Fruit fly (Drosophila melanogaster) whole organism, prepupa: ENCODE measurements around the gene Rpn3.

Experiments used
- Blimp-1 ChIP-seq: fragments of 200-800 bp; sonication (Bioruptor generic); optimal IDR thresholded peaks from 3 replicates; lab custom pipeline; 2017; ENCODE audit warnings: missing biosample characterization, missing genetic modification characterization, mild to moderate bottlenecking, moderate library complexity, missing genetic modification reagents
- CG10631 ChIP-seq: fragments of 200-800 bp; sonication (Bioruptor generic); optimal IDR thresholded peaks from 2 replicates; lab custom pipeline; 2016; ENCODE audit warnings: missing biosample characterization, missing genetic modification characterization
- CG10669 ChIP-seq: fragments of 200-800 bp; sonication (Bioruptor generic); optimal IDR thresholded peaks from 3 replicates; lab custom pipeline; 2018; ENCODE audit warnings: missing biosample characterization, mild to moderate bottlenecking, missing genetic modification characterization, moderate library complexity
- CG11762 ChIP-seq: fragments of 200-800 bp; sonication (Bioruptor generic); optimal IDR thresholded peaks from 3 replicates; lab custom pipeline; 2016; ENCODE audit warnings: missing biosample characterization, missing genetic modification characterization; ENCODE audit not compliant: insufficient read depth
- CG1621 ChIP-seq: fragments of 200-800 bp; sonication (Bioruptor generic); optimal IDR thresholded peaks from 3 replicates; lab custom pipeline; 2018; ENCODE audit warnings: missing biosample characterization, mild to moderate bottlenecking, missing genetic modification characterization
- CG16779 ChIP-seq: fragments of 200-800 bp; sonication (Bioruptor generic); optimal IDR thresholded peaks from 3 replicates; lab custom pipeline; 2017; ENCODE audit warnings: missing biosample characterization, mild to moderate bottlenecking, missing genetic modification characterization
- CG31627 ChIP-seq: fragments of 200-800 bp; sonication (Bioruptor generic); optimal IDR thresholded peaks from 3 replicates; lab custom pipeline; 2016; ENCODE audit warnings: missing biosample characterization, missing genetic modification characterization
- CG32006 ChIP-seq: fragments of 200-800 bp; sonication (Bioruptor generic); optimal IDR thresholded peaks from 3 replicates; lab custom pipeline; 2017; ENCODE audit warnings: missing biosample characterization, mild to moderate bottlenecking, missing genetic modification characterization
- CG34406 ChIP-seq: fragments of 200-800 bp; sonication (Bioruptor generic); optimal IDR thresholded peaks from 3 replicates; lab custom pipeline; 2016; ENCODE audit warnings: missing biosample characterization, missing genetic modification characterization
- CG3919 ChIP-seq: fragments of 200-800 bp; sonication (Bioruptor generic); optimal IDR thresholded peaks from 3 replicates; lab custom pipeline; 2016; ENCODE audit warnings: missing biosample characterization, missing genetic modification characterization
- CG4318 ChIP-seq: fragments of 200-800 bp; sonication (Bioruptor generic); optimal IDR thresholded peaks from 3 replicates; lab custom pipeline; 2017; ENCODE audit warnings: missing biosample characterization, mild to moderate bottlenecking, missing genetic modification characterization
- CG6792 ChIP-seq: fragments of 200-800 bp; sonication (Bioruptor generic); optimal IDR thresholded peaks from 3 replicates; lab custom pipeline; 2016; ENCODE audit warnings: missing biosample characterization, missing genetic modification characterization
- CG6854 ChIP-seq: fragments of 200-800 bp; sonication (Bioruptor generic); optimal IDR thresholded peaks from 2 replicates; lab custom pipeline; 2017; ENCODE audit warnings: missing biosample characterization, mild to moderate bottlenecking, missing genetic modification characterization
- CG7368 ChIP-seq: fragments of 200-800 bp; sonication (Bioruptor generic); optimal IDR thresholded peaks from 3 replicates; lab custom pipeline; 2016; ENCODE audit warnings: missing biosample characterization, missing genetic modification characterization
- CG8119 ChIP-seq: fragments of 200-800 bp; sonication (Bioruptor generic); IDR thresholded peaks from 3 replicates; pipeline ENCODE4 v1.3.6; 2022; ENCODE audit warnings: missing biosample characterization, missing genetic modification characterization
- CG8319 ChIP-seq: fragments of 200-800 bp; sonication (Bioruptor generic); optimal IDR thresholded peaks from 3 replicates; lab custom pipeline; 2016; ENCODE audit warnings: missing biosample characterization, missing genetic modification characterization
- CG8632 ChIP-seq: fragments of 200-800 bp; sonication (Bioruptor generic); optimal IDR thresholded peaks from 3 replicates; lab custom pipeline; 2016; ENCODE audit warnings: missing biosample characterization, missing genetic modification characterization
- CG9139 ChIP-seq: fragments of 200-800 bp; sonication (Bioruptor generic); optimal IDR thresholded peaks from 3 replicates; lab custom pipeline; 2017; ENCODE audit warnings: missing biosample characterization, mild to moderate bottlenecking, missing genetic modification characterization
- Eip75B ChIP-seq: fragments of 200-800 bp; sonication (Bioruptor generic); optimal IDR thresholded peaks from 3 replicates; lab custom pipeline; 2016; ENCODE audit warnings: missing biosample characterization, missing genetic modification characterization
- Eip78C ChIP-seq: fragments of 200-800 bp; sonication (Bioruptor generic); peaks from one replicate; lab custom pipeline; 2016; ENCODE audit warnings: missing biosample characterization, missing genetic modification characterization
- Eip93F ChIP-seq: fragments of 200-800 bp; sonication (Bioruptor generic); optimal IDR thresholded peaks from 2 replicates; lab custom pipeline; 2016; ENCODE audit warnings: missing biosample characterization, mild to moderate bottlenecking, missing genetic modification characterization
- Ets21C ChIP-seq: fragments of 200-800 bp; sonication (Bioruptor generic); optimal IDR thresholded peaks from 3 replicates; lab custom pipeline; 2016; ENCODE audit warnings: missing biosample characterization, missing genetic modification characterization
- Ets96B ChIP-seq: fragments of 200-800 bp; optimal IDR thresholded peaks from 2 replicates; lab custom pipeline; 2019; ENCODE audit warnings: missing biosample characterization, mild to moderate bottlenecking, missing genetic modification characterization, moderate library complexity
- Gug ChIP-seq: fragments of 200-800 bp; sonication (Bioruptor generic); IDR thresholded peaks from 2 replicates; pipeline ENCODE4 v1.3.6; 2022; ENCODE audit warnings: missing biosample characterization, missing genetic modification characterization
- Hr38 ChIP-seq: sonication (Bioruptor generic); optimal IDR thresholded peaks from 2 replicates; lab custom pipeline; 2016; ENCODE audit warnings: missing biosample characterization, missing genetic modification characterization
- Lpt ChIP-seq: fragments of 200-800 bp; sonication (Bioruptor generic); optimal IDR thresholded peaks from 3 replicates; lab custom pipeline; 2016; ENCODE audit warnings: missing biosample characterization, missing genetic modification characterization
- Met ChIP-seq: fragments of 200-800 bp; sonication (Bioruptor generic); optimal IDR thresholded peaks from 3 replicates; lab custom pipeline; 2016; ENCODE audit warnings: missing biosample characterization, missing genetic modification characterization
- OdsH ChIP-seq: fragments of 200-800 bp; sonication (Bioruptor generic); optimal IDR thresholded peaks from 3 replicates; lab custom pipeline; 2016; ENCODE audit warnings: missing biosample characterization, missing genetic modification characterization
- Smox ChIP-seq: fragments of 200-800 bp; sonication (Bioruptor generic); optimal IDR thresholded peaks from 3 replicates; lab custom pipeline; 2016; ENCODE audit warnings: missing biosample characterization, missing genetic modification characterization
- Sox14 ChIP-seq: fragments of 200-800 bp; sonication (Bioruptor generic); optimal IDR thresholded peaks from 3 replicates; lab custom pipeline; 2016; ENCODE audit warnings: missing biosample characterization, missing genetic modification characterization
- Sox15 ChIP-seq: fragments of 200-800 bp; sonication (Bioruptor generic); optimal IDR thresholded peaks from 3 replicates; lab custom pipeline; 2016; ENCODE audit warnings: missing biosample characterization, missing genetic modification characterization
- acj6 ChIP-seq: fragments of 200-800 bp; sonication (Bioruptor generic); optimal IDR thresholded peaks from 3 replicates; lab custom pipeline; 2016; ENCODE audit warnings: missing biosample characterization, missing genetic modification characterization
- cyc ChIP-seq: fragments of 200-800 bp; sonication (Bioruptor generic); optimal IDR thresholded peaks from 3 replicates; lab custom pipeline; 2016; ENCODE audit warnings: missing biosample characterization, missing genetic modification characterization
- dac ChIP-seq: fragments of 200-800 bp; sonication (Bioruptor generic); optimal IDR thresholded peaks from 2 replicates; lab custom pipeline; 2017; ENCODE audit warnings: missing biosample characterization, mild to moderate bottlenecking, missing genetic modification characterization
- dsx ChIP-seq: fragments of 200-800 bp; optimal IDR thresholded peaks from 3 replicates; lab custom pipeline; 2019; ENCODE audit warnings: missing biosample characterization, mild to moderate bottlenecking, missing genetic modification characterization, moderate library complexity; ENCODE audit not compliant: poor library complexity, severe bottlenecking
- esn ChIP-seq: fragments of 200-800 bp; sonication (Bioruptor generic); optimal IDR thresholded peaks from 2 replicates; lab custom pipeline; 2016; ENCODE audit warnings: missing biosample characterization, mild to moderate bottlenecking, missing genetic modification characterization, moderate library complexity
- fd59A ChIP-seq: fragments of 200-800 bp; sonication (Bioruptor generic); optimal IDR thresholded peaks from 2 replicates; lab custom pipeline; 2017; ENCODE audit warnings: missing biosample characterization, mild to moderate bottlenecking, missing genetic modification characterization, missing genetic modification reagents
- fd85E ChIP-seq: fragments of 200-800 bp; sonication (Bioruptor generic); optimal IDR thresholded peaks from 3 replicates; lab custom pipeline; 2016; ENCODE audit warnings: missing biosample characterization, missing genetic modification characterization
- fkh ChIP-seq: fragments of 200-800 bp; sonication (Bioruptor generic); optimal IDR thresholded peaks from 3 replicates; lab custom pipeline; 2017; ENCODE audit warnings: missing biosample characterization, mild to moderate bottlenecking, missing genetic modification characterization, moderate library complexity
- lz ChIP-seq: fragments of 200-800 bp; sonication (Bioruptor generic); optimal IDR thresholded peaks from 3 replicates; lab custom pipeline; 2016; ENCODE audit warnings: missing biosample characterization, missing genetic modification characterization
- net ChIP-seq: fragments of 200-800 bp; sonication (Bioruptor generic); optimal IDR thresholded peaks from 3 replicates; lab custom pipeline; 2016; ENCODE audit warnings: missing biosample characterization, missing genetic modification characterization
- svp ChIP-seq: fragments of 200-800 bp; sonication (Bioruptor generic); peaks from one replicate; lab custom pipeline; 2016; ENCODE audit warnings: missing biosample characterization, missing genetic modification characterization
- topi ChIP-seq: fragments of 200-800 bp; sonication (Bioruptor generic); optimal IDR thresholded peaks from 3 replicates; lab custom pipeline; 2016; ENCODE audit warnings: missing biosample characterization, missing genetic modification characterization
- vri ChIP-seq: fragments of 200-800 bp; sonication (Bioruptor generic); optimal IDR thresholded peaks from 3 replicates; lab custom pipeline; 2016; ENCODE audit warnings: missing biosample characterization, mild to moderate bottlenecking, missing genetic modification characterization

The Rpn3 gene

DNA sequence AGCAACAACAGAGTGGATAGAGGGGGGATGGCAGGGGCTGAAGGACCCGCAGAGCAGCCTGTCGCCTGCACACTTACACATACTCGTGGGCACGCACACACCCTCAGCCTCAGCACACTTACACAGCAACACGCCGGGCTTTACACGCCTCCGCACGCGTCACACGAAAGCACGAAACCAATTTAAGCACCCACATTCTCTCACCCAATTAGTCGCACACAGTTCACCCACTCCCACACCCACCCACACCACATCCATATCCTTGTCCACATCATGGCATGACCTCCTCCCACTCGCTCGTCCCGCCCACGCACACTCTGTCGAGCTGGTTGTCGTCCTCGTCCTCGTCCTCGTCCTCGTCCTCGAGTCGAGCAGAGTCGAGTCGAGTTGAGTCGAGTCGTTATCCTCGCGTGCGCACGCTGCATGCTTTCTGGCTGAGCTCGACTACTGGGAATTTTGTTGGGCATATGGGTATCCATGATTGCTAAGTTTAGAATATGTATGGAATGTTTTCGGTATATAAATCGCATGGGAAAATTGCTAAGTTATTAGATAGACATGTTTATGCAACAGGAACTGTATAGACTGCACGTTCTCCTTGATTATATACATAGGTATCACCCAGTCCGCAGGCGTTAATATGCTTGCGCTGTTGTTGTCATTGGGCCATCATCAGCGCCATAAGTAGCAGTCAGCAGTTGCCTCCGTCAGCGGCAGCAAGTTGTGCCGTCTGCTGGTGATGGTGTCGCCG is 39.5 kb upstream of the Rpn3 start (continued):
- TF ChIP-seq Hr38 (GFP tag; lab: Kevin White, UChicago) (no peak), CG3919 (GFP tag; lab: Kevin White, UChicago) (peak; percentile 73), Lpt (peak; percentile 8), fd59A (GFP tag; lab: Kevin White, UChicago) (peak; percentile 60), CG4318 (GFP tag; lab: Kevin White, UChicago) (no peak), CG9139 (GFP tag; lab: Kevin White, UChicago) (peak; percentile 30), Blimp-1 (GFP tag; lab: Kevin White, UChicago) (no peak), dsx (peak; percentile 70), Sox14 (GFP tag; lab: Kevin White, UChicago) (peak; percentile 75)
- TF ChIP-seq, all 60 proteins: peak for 53

DNA sequence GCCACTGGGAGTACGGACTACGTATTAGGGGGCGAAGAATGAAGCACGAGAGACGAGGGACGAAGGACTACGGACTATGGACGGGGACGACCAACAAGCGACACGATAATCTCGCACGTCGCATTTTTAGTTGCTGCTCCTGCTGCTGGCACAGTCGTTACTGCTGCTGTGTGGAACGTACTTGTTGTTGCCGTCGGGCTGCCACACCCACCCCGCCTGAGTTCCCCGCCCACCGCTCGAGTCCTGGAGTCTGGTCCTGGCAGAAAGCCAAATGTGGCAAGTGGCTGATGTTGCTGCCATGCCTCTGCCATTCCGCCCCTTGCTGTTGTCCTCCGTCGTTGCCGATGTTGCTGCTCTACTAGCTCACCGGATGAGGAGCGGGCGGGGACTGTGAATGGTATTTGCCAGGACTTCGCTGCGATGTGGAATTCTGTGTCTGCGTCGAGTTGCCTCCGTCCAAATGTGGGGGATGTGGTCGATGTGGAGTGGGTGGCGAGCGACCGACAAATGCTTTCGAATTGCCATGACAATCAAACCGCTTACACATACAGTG is 38.7 kb upstream of the Rpn3 start:
- TF ChIP-seq CG8119 (GFP tag; lab: Robert Waterston, UW) = no peak
- peak; percentile 9 for TF ChIP-seq svp
- TF ChIP-seq Sox15 (GFP tag; lab: Kevin White, UChicago) = no peak
- no peak for TF ChIP-seq CG31627 (GFP tag; lab: Kevin White, UChicago)
- TF ChIP-seq CG7368 (GFP tag; lab: Kevin White, UChicago) = no peak

DNA sequence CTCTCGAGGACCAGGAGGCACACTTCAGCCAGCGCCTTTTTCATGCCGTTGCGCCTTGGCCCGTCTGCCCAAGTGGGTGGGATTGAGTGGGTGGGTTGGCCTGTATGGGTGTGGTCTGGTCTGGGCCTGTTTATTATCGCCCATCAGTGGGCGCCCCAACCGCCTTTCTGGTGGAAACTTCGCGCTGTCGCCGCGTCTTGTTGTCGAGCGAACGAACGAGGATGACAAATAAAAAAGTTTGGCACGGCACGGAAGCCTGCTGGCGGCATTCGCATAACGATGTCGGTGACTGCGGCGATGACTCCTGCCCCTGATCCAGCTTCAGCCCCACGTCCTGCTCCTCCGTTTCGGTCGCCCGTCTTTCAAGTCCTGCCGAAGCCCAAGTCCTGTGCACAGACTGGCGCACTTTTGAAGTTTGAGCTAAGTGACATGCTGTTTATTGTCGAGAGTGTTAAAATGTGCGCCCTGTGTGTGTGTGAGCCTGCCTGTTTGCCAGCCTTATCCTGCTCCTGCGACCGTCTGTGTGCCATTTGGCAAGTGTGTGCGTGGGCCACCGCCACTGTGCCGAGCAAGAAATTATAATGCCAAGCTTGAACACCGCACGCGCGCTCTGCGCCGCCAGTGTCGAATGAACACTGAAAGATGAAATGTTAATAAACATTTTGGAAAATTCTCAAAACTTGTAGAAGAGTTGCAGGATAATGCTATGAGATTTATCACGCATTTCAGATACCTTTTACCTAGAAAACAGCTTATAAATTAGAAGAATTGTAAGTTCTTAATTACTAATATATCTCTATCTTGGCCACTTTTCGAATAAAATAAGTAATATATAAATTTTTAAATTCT is 37.3 kb upstream of the Rpn3 start:
- TF ChIP-seq Eip93F (no peak), Ets96B (tag; lab: Kevin White, UChicago) (peak; percentile 62), OdsH (GFP tag; lab: Kevin White, UChicago) (peak; percentile 52), Smox (peak; percentile 28), svp (peak; percentile 73), CG11762 (GFP tag; lab: Kevin White, UChicago) (peak; percentile 28), CG10669 (GFP tag; lab: Kevin White, UChicago) (peak; percentile 59), CG32006 (GFP tag; lab: Kevin White, UChicago) (peak; percentile 58), acj6 (GFP tag; lab: Kevin White, UChicago) (peak; percentile 49), CG8632 (GFP tag; lab: Kevin White, UChicago) (peak; percentile 44), net (GFP tag; lab: Kevin White, UChicago) (no peak), CG7368 (GFP tag; lab: Kevin White, UChicago) (no peak), CG6854 (no peak), Eip75B (GFP tag; lab: Kevin White, UChicago) (peak; percentile 14), esn (GFP tag; lab: Kevin White, UChicago) (peak; percentile 54), Met (peak; percentile 11), cyc (GFP tag; lab: Kevin White, UChicago) (peak; percentile 11), CG6792 (peak; percentile 29), CG1621 (no peak), Eip78C (GFP tag; lab: Kevin White, UChicago) (peak; percentile 86), CG16779 (tag; lab: Kevin White, UChicago) (peak; percentile 10), Ets21C (GFP tag; lab: Kevin White, UChicago) (no peak), Gug (GFP tag; lab: Robert Waterston, UW) (no peak), CG34406 (GFP tag; lab: Kevin White, UChicago) (peak; percentile 19), fd59A (GFP tag; lab: Kevin White, UChicago) (peak; percentile 23), Blimp-1 (GFP tag; lab: Kevin White, UChicago) (no peak), fd85E (GFP tag; lab: Kevin White, UChicago) (no peak), CG8319 (GFP tag; lab: Kevin White, UChicago) (no peak), fkh (GFP tag; lab: Kevin White, UChicago) (peak; percentile 23), lz (GFP tag; lab: Kevin White, UChicago) (peak; percentile 22), CG4318 (GFP tag; lab: Kevin White, UChicago) (peak; percentile 15), CG3919 (GFP tag; lab: Kevin White, UChicago) (peak; percentile 30), topi (peak; percentile 34), CG10631 (GFP tag; lab: Kevin White, UChicago) (peak; percentile 41), dac (no peak), vri (GFP tag; lab: Kevin White, UChicago) (no peak)
